Worm (Caenorhabditis elegans) whole organism, L2 larva: ENCODE data around the gene H28G03.2.

Source experiments
- F13H6.1 ChIP-seq: sonication (generic microtip); optimal IDR thresholded peaks from 2 replicates; lab custom pipeline; 2016; ENCODE audit warnings: missing genetic modification characterization, missing compliant biosample characterization
- ama-1 ChIP-seq: fragments of 150-350 bp; optimal IDR thresholded peaks from 2 replicates; lab custom pipeline; 2018; ENCODE audit warnings: inconsistent platforms
- elt-3 ChIP-seq: sonication (generic microtip); optimal IDR thresholded peaks from 2 replicates; lab custom pipeline; 2017; ENCODE audit warnings: missing biosample characterization, missing genetic modification characterization

- TF ChIP-seq ama-1 (lab: Kevin White, UChicago), result peak; percentile 17
- TF ChIP-seq elt-3 (tag; lab: Kevin White, UChicago), result no peak
- no peak for TF ChIP-seq F13H6.1 (tag; lab: Kevin White, UChicago)
Measured at ce11 chrX:5213032-5213431, 7.5 kb downstream of the H28G03.2 start.
